Worm (Caenorhabditis elegans): ENCODE measurements around the gene mec-9.

ce11 chrV:9964152-9964785 lies 49.3 kb upstream of the mec-9 start:
- TF ChIP-seq efl-1 (GFP tag; optimal IDR thresholded peaks at IDR 0.05) (no peak), snpc-4 (GFP tag; optimal IDR thresholded peaks at IDR 0.05) (no peak), snpc-4 (tag; optimal IDR thresholded peaks at IDR 0.05) (no peak), ztf-18 (tag; optimal IDR thresholded peaks at IDR 0.05) (no peak), mes-4 (tag; optimal IDR thresholded peaks at IDR 0.05) (no peak), dpff-1 (tag; optimal IDR thresholded peaks at IDR 0.05) (no peak), rcor-1 (GFP tag; IDR thresholded peaks at IDR 0.05) (no peak), attf-3 (GFP tag; conservative IDR thresholded peaks at IDR 0.05) (no peak), bed-1 (GFP tag; IDR thresholded peaks at IDR 0.05) (no peak), D2030.7 (GFP tag; IDR thresholded peaks at IDR 0.05) (no peak)

All from whole organism, young adult.